Fruit fly (Drosophila melanogaster) Kc167 (cell line): Measurements from ENCODE around the gene CG13043.

ENCODE experiments used
- Myc ChIP-seq: fragments of >200 bp; optimal IDR thresholded peaks from 2 replicates; lab custom pipeline; 2017; ENCODE audit warnings: missing external identifiers
- h ChIP-seq: fragments of >200 bp; optimal IDR thresholded peaks from 3 replicates; lab custom pipeline; 2018; ENCODE audit warnings: missing external identifiers
- psq ChIP-seq: fragments of >200 bp; optimal IDR thresholded peaks from 2 replicates; lab custom pipeline; 2017; ENCODE audit warnings: missing external identifiers
- ttk ChIP-seq: sonication (Bioruptor generic); optimal IDR thresholded peaks from 2 replicates; lab custom pipeline; 2017; ENCODE audit warnings: missing external identifiers

dm6 chr3L:16289067-16289466 lies 16.6 kb downstream of the CG13043 start:
- TF ChIP-seq Myc (lab: Kevin White, UChicago) (no peak), psq (lab: Kevin White, UChicago) (no peak), h (lab: Kevin White, UChicago) (no peak), ttk (no peak)
